Worm (Caenorhabditis elegans): ENCODE data around the gene mls-1.

Gene mls-1

DNA sequence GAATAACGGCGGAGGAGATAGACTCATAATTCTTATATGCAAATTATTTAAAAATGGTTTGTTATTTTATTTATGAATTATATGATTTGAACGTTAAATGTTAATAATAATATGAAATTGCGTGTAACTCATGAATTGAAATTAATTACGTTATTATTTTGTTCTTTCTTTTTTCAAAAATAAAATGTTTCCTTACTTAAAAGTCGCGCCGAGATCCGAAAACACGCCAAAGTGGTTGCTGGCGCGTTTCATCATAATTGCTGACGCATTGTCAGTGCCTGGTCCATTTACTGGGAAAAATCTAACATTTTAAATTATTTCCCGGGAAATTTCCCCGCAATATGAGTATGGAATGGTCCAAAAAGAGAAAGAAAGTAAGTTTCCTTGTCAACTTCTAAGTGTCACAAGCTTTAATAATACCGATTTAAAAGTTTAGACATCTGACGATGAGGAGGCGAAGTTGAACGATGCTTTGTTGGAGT, 39.3 kb downstream of the mls-1 start, which contains the start of the genes C07H6.9 and sap-140 (continued):
- TF ChIP-seq mef-2 (tag; optimal IDR thresholded peaks at IDR 0.05) (peak; percentile 46), tlp-1 (tag; optimal IDR thresholded peaks at IDR 0.05) (no peak), nhr-237 (tag; optimal IDR thresholded peaks at IDR 0.05) (peak; percentile 54), nhr-12 (tag; optimal IDR thresholded peaks at IDR 0.05) (no peak), xbp-1 (tag; optimal IDR thresholded peaks at IDR 0.05) (peak; percentile 87), aly-2 (tag; optimal IDR thresholded peaks at IDR 0.05) (peak; percentile 6)

DNA sequence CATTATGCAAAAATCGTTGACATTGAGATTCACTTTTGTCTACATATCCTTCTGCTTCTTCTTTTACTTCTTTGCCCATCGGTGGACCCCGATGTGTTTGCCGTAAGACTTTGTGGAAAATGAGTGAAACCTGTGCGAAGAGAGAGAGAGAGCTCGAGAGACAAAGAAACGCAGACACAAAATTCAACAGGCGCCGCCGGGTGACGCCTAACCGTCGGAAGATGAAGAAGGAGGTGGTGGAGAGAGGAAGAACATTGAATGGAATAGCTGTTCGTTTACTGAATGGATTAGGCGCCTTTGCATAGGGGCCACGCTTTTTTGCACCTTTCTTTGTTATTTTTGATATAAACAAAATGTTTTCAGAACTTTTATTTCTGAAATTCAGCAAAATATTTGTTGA, 46.8 kb downstream of the mls-1 start:
- TF ChIP-seq mef-2 (tag; optimal IDR thresholded peaks at IDR 0.05) (no peak), blmp-1 (tag; optimal IDR thresholded peaks at IDR 0.05) (peak; percentile 72), egl-27 (tag; optimal IDR thresholded peaks at IDR 0.05) (no peak)

ce11 chrIII:7508128-7508635, 48.0 kb downstream of the mls-1 start, which contains the start of gene cls-1:
Gene cls-1 (plus strand): TSS chrIII:7508178.
- TF ChIP-seq ceh-82 (tag; optimal IDR thresholded peaks at IDR 0.05) (no peak), egl-27 (tag; optimal IDR thresholded peaks at IDR 0.05) (no peak), snu-23 (GFP tag; optimal IDR thresholded peaks at IDR 0.05) (no peak), C16A3.4 (tag; optimal IDR thresholded peaks at IDR 0.05) (no peak), ces-1 (GFP tag; optimal IDR thresholded peaks at IDR 0.05) (no peak)

All from whole organism, L1 larva.